Fruit fly (Drosophila melanogaster): ENCODE data around the gene Droj2.

The Droj2 gene

DNA sequence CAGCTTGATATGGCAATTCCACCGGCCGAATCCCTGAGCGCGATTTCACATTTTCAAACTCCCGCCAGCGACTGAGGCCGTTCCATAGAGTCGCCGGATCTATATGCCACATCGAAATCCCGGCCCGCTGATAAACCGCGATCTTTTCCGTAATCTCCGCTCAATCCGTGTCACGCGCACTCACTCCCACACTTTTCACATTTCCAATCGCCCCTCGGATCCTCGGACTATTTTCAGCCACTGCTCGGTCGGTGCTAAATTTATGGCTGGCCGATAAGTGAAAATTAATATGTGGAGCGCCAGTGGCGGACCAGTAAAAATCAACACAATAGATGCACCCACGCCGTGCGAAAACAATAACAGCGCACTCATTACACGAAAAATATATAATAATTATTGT, 11.1 kb downstream of the Droj2 start:
- no peak for TF ChIP-seq Mes4 (GFP tag; optimal IDR thresholded peaks at IDR 0.05)
- TF ChIP-seq CG34376 (GFP tag; optimal IDR thresholded peaks at IDR 0.05) = peak; percentile 5

DNA sequence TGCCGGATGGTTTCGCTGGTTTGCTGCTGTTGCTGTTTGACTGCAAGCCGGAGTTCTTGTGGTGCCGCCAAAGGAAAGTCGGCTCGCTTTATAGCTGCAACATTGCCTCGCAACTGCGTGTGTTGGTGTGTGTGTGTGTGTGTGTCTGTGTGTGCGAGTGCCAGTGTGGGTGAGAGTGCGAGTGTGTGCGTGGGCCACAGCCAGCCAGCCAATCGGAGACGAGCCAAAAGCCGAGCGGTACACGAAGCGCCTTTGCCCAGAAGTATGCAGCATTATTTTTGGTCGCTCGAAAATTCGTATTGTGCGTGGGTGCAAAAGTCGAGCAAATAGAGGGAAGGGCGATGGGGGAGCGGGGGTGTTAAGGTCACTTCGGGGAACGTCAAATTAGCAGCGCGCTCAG, 13.2 kb downstream of the Droj2 start, which contains the start of gene CCHa2:
CCHa2 (minus strand) TSS at position 65 of the 400 bp plus-strand sequence.
- TF ChIP-seq CG43689 (GFP tag; IDR thresholded peaks at IDR 0.05) (no peak), Lhr (GFP tag; optimal IDR thresholded peaks at IDR 0.05) (no peak), inv (GFP tag; IDR thresholded peaks at IDR 0.05; ENCODE audit: partially characterized antibody) (no peak), pum (GFP tag; optimal IDR thresholded peaks at IDR 0.05) (no peak), esg (GFP tag; conservative IDR thresholded peaks at IDR 0.05) (no peak), E2f2 (GFP tag; IDR thresholded peaks at IDR 0.05) (no peak), CG7745 (tag; optimal IDR thresholded peaks at IDR 0.05) (no peak), CG1024 (GFP tag; IDR thresholded peaks at IDR 0.05) (no peak), Deaf1 (tag; optimal IDR thresholded peaks at IDR 0.05) (peak; percentile 84), CG9797 (GFP tag; optimal IDR thresholded peaks at IDR 0.05) (no peak), schlank (tag; optimal IDR thresholded peaks at IDR 0.05) (no peak), prd (optimal IDR thresholded peaks at IDR 0.05) (no peak), prd (GFP tag; IDR thresholded peaks at IDR 0.05) (0 out of 3 replicates have a peak, but pooled peaks have one; percentile 14), stwl (tag; optimal IDR thresholded peaks at IDR 0.05) (no peak), Scr (GFP tag; IDR thresholded peaks at IDR 0.05; ENCODE audit: partially characterized antibody) (no peak), cas (GFP tag; IDR thresholded peaks at IDR 0.05) (no peak), sug (tag; optimal IDR thresholded peaks at IDR 0.05) (no peak), maf-S (GFP tag; optimal IDR thresholded peaks at IDR 0.05) (no peak), Nf-YA (GFP tag; IDR thresholded peaks at IDR 0.05) (no peak), cg (GFP tag; optimal IDR thresholded peaks at IDR 0.05) (peak; percentile 27), CG1603 (tag; optimal IDR thresholded peaks at IDR 0.05) (no peak), caup (GFP tag; optimal IDR thresholded peaks at IDR 0.05; ENCODE audit: severe bottlenecking) (no peak), CG12071 (GFP tag; optimal IDR thresholded peaks at IDR 0.05) (no peak), scrt (GFP tag; optimal IDR thresholded peaks at IDR 0.05) (no peak), dpn (GFP tag; optimal IDR thresholded peaks at IDR 0.05) (no peak), CG11247 (GFP tag; IDR thresholded peaks at IDR 0.05) (peak; percentile 7; the same call in 1 of the 2 replicates), CG10209 (GFP tag; optimal IDR thresholded peaks at IDR 0.05) (no peak), tgo (GFP tag; IDR thresholded peaks at IDR 0.05) (no peak), CG8478 (optimal IDR thresholded peaks at IDR 0.05) (peak; percentile 36), twi (tag; optimal IDR thresholded peaks at IDR 0.05) (no peak), CG16815 (GFP tag; optimal IDR thresholded peaks at IDR 0.05) (no peak), Asciz (GFP tag; optimal IDR thresholded peaks at IDR 0.05) (no peak), Drgx (GFP tag; IDR thresholded peaks at IDR 0.05) (no peak), tx (GFP tag; optimal IDR thresholded peaks at IDR 0.05) (no peak), Med (GFP tag) (no peak), Dfd (GFP tag; optimal IDR thresholded peaks at IDR 0.05) (peak in 1 of 2 experiments; percentile 14), HLH54F (GFP tag; optimal IDR thresholded peaks at IDR 0.05) (no peak), en (GFP tag; optimal IDR thresholded peaks at IDR 0.05) (no peak), Nf-YC (tag; optimal IDR thresholded peaks at IDR 0.05) (peak; percentile 90), CG13775 (GFP tag; optimal IDR thresholded peaks at IDR 0.05) (no peak), gcm (GFP tag; optimal IDR thresholded peaks at IDR 0.05) (no peak), CG14667 (GFP tag; IDR thresholded peaks at IDR 0.05) (no peak), jing (GFP tag; optimal IDR thresholded peaks at IDR 0.05) (no peak), ac (GFP tag; optimal IDR thresholded peaks at IDR 0.05) (no peak), mirr (GFP tag; optimal IDR thresholded peaks at IDR 0.05) (no peak), CG4328 (GFP tag; optimal IDR thresholded peaks at IDR 0.05) (no peak), tin (GFP tag; optimal IDR thresholded peaks at IDR 0.05) (no peak), Nf-YB (GFP tag; optimal IDR thresholded peaks at IDR 0.05) (peak; percentile 81)
